Fruit fly (Drosophila melanogaster): ENCODE measurements around the gene Efa6.

Gene Efa6

DNA sequence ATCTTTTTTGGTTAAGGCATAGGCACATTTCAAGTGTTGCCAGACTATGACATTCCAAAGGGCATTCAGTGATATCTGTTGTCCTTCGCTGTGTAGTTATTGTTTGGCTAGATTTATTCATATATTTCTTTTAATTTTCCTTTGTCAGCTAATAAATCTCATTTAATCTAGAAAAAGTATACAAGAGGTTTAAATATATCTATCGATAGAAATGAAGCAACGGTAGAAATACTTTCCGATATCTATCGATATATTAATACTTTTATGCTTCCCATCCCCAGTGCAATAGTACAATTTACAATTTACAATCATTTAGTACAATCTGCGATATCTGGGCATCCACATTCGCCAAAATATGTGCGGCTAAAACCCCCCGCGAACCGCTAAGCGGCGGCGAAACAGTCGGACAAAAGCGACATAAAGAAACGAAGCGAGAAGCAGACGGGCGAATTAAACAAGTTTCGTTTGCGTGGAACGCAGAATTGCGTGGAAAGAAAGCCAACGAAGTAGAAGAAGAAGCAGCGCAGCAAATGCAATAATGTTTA is at the start of gene Efa6:
TSS of gene Efa6 (plus strand) at position 337 of the 545 bp plus-strand sequence.
- TF ChIP-seq CG15710 (tag; optimal IDR thresholded peaks at IDR 0.05) (peak; percentile 3), CG9948 (tag; optimal IDR thresholded peaks at IDR 0.05) (no peak), EcR (GFP tag; optimal IDR thresholded peaks at IDR 0.05) (peak; percentile 43), Pif1B (GFP tag; optimal IDR thresholded peaks at IDR 0.05) (peak; percentile 47), CG17806 (tag; optimal IDR thresholded peaks at IDR 0.05) (peak; percentile 17), CG12605 (GFP tag; IDR thresholded peaks at IDR 0.05) (0 out of 2 replicates have a peak, but pooled peaks have one; percentile 9), Ets98B (GFP tag; IDR thresholded peaks at IDR 0.05) (peak; percentile 21; the same call in 1 of the 2 replicates), CG32121 (GFP tag; IDR thresholded peaks at IDR 0.05) (peak; percentile 48; the same call in 1 of the 2 replicates), CG4496 (GFP tag; IDR thresholded peaks at IDR 0.05) (peak; percentile 5; the same call in 1 of the 3 replicates), Pif1A (GFP tag; optimal IDR thresholded peaks at IDR 0.05) (no peak), fd96Ca (GFP tag; IDR thresholded peaks at IDR 0.05) (no peak)

DNA sequence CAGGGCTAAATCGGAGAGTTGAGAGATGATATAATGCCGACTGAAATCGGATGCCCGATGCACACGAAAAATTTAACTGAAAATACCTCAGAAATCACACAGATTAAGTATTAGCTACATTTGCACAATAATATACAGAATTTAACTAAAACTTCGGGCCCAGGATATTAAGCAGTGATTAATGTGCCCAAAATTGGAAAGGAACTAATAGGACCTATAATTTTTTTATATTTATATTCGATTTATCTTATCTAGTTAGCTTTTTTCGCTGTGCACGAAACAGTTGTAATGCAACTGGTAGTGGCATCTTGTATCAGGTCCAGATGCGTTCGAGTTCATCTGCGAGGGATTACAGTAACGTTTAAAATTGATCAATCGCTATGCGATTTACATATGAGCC is 48.7 kb upstream of the Efa6 start:
- TF ChIP-seq CG17806 (tag; optimal IDR thresholded peaks at IDR 0.05) (peak; percentile 1), Pif1A (GFP tag; optimal IDR thresholded peaks at IDR 0.05) (peak; percentile 16), CG9948 (tag; optimal IDR thresholded peaks at IDR 0.05) (peak; percentile 17), CG13204 (GFP tag; optimal IDR thresholded peaks at IDR 0.05) (no peak), CG32121 (GFP tag; IDR thresholded peaks at IDR 0.05) (no peak), CG8159 (tag; optimal IDR thresholded peaks at IDR 0.05) (peak; percentile 50), CG15710 (tag; optimal IDR thresholded peaks at IDR 0.05) (peak; percentile 23)

DNA sequence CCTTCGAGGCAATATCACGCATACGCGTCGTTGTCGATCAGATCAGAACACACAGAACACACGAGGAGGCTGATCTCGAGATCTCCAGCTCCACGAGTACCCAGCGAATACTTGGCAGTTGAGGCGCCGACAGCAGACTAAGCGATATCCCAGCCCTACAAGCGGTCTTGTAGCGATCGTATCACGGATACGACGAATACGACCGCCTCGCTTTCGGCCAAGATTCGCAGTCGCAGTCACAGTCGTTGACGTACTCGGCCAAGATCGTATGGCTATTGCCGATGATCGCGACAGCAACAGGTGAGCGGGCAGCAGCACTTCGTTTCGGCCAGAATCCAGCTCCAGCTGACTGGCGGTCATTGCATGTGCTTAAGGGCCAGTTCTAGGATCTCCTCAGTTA is 47.8 kb upstream of the Efa6 start, which contains the start of gene CG5326:
TSS of gene CG5326 (minus strand) at position 158 of the 400 bp plus-strand sequence.
- TF ChIP-seq CG15710 (tag; optimal IDR thresholded peaks at IDR 0.05) (peak; percentile 13), CG4496 (GFP tag; IDR thresholded peaks at IDR 0.05) (no peak), CG10348 (GFP tag; IDR thresholded peaks at IDR 0.05) (no peak), Pif1B (GFP tag; optimal IDR thresholded peaks at IDR 0.05) (no peak), D1 (tag; optimal IDR thresholded peaks at IDR 0.05) (no peak), CG13204 (GFP tag; optimal IDR thresholded peaks at IDR 0.05) (peak; percentile 84), CG8159 (tag; optimal IDR thresholded peaks at IDR 0.05) (peak; percentile 5), CG34367 (tag; optimal IDR thresholded peaks at IDR 0.05) (no peak), rn (GFP tag; IDR thresholded peaks at IDR 0.05) (no peak), CG12605 (GFP tag; IDR thresholded peaks at IDR 0.05) (no peak), CG9948 (tag; optimal IDR thresholded peaks at IDR 0.05) (no peak), fd96Ca (GFP tag; IDR thresholded peaks at IDR 0.05) (no peak), Pif1A (GFP tag; optimal IDR thresholded peaks at IDR 0.05) (no peak), gl (tag; optimal IDR thresholded peaks at IDR 0.05) (peak; percentile 3), EcR (GFP tag; optimal IDR thresholded peaks at IDR 0.05) (peak; percentile 74), CG17806 (tag; optimal IDR thresholded peaks at IDR 0.05) (no peak), CG14655 (GFP tag; optimal IDR thresholded peaks at IDR 0.05) (no peak), CG32121 (GFP tag; IDR thresholded peaks at IDR 0.05) (no peak)

DNA sequence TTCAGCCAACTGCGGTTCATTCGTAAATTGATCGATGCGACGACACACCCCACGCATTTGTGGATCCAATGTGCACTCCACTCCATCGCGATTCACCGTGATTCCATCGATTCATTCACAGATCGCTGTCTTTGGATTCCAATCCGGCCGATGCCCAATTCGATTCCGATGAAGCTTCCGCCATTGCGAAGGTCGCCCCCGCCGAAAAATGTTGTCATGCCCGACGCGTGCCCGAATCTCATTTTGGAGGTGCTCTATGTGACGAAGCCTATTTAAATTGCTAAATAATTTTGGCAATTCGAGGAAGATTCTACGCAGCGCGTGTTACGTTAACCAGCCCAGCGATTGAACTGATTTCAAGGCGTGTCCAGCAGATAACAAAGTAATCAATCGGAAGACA is 46.9 kb upstream of the Efa6 start:
- no peak for TF ChIP-seq CG8159 (tag; optimal IDR thresholded peaks at IDR 0.05)
- TF ChIP-seq CG32121 (GFP tag; IDR thresholded peaks at IDR 0.05): no peak
- TF ChIP-seq CG34367 (tag; optimal IDR thresholded peaks at IDR 0.05): no peak

DNA sequence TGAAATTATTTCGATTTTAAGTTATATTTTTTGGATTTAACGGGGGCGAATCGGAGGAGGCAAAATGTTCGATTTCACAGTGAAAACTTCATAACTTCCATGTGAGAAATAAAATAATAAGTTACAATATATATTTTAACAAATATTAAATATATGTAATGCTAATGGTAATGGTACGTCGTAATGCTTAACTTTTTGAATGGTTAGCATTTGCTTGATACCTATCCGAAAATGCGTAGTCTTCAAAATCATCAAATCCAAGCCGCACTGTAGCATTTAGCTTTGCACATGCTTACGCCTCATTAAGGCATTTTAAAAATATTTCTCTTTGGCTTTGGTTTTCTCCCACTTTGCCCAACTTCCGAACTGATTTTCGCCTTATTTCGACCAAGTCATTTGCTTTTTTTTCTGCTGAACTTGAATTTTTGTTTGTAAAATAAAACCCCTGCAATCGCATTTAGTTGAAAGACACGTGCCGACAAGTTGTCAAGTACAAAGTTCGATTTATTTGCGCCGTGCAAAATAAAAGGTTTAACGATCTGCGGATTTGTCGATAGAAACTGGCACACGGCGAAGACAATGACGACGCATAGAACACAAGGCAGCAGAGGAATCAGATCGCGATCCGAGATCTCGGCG is 44.7 kb upstream of the Efa6 start:
- TF ChIP-seq CG8159 (tag; optimal IDR thresholded peaks at IDR 0.05) (no peak), Pif1A (GFP tag; optimal IDR thresholded peaks at IDR 0.05) (no peak), CG9948 (tag; optimal IDR thresholded peaks at IDR 0.05) (no peak), Ets98B (GFP tag; IDR thresholded peaks at IDR 0.05) (no peak), gl (tag; optimal IDR thresholded peaks at IDR 0.05) (no peak), CG13204 (GFP tag; optimal IDR thresholded peaks at IDR 0.05) (no peak), CG8301 (tag; optimal IDR thresholded peaks at IDR 0.05) (no peak), EcR (GFP tag; optimal IDR thresholded peaks at IDR 0.05) (no peak), rn (GFP tag; IDR thresholded peaks at IDR 0.05) (no peak)

DNA sequence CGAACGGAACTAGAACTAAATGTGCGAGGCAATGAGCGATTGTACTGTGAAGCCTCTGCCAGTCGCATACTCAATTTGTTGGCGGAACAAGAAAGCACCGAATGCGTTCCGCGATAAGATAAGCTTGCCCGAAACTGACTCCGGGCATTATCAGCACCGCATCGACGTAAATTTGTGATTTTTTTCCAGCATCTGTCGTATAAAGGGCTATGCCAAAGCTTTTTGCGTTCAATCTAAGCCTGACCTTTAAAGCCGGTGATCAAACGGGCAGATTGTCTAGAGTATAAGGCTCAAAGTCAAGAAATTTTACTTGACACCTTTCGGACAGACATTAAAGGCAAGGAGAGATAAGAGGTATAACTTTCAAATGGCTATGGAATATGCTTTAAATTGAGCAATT is 41.5 kb upstream of the Efa6 start:
- TF ChIP-seq Pif1B (GFP tag; optimal IDR thresholded peaks at IDR 0.05) (no peak), Snoo (tag; optimal IDR thresholded peaks at IDR 0.05) (no peak), EcR (GFP tag; optimal IDR thresholded peaks at IDR 0.05) (no peak), CG4496 (GFP tag; IDR thresholded peaks at IDR 0.05) (no peak), rn (GFP tag; IDR thresholded peaks at IDR 0.05) (no peak), CG13204 (GFP tag; optimal IDR thresholded peaks at IDR 0.05) (no peak), CG17806 (tag; optimal IDR thresholded peaks at IDR 0.05) (no peak), Ets98B (GFP tag; IDR thresholded peaks at IDR 0.05) (no peak), CG34367 (tag; optimal IDR thresholded peaks at IDR 0.05) (no peak), Pif1A (GFP tag; optimal IDR thresholded peaks at IDR 0.05) (no peak), CG8159 (tag; optimal IDR thresholded peaks at IDR 0.05) (no peak), fd96Ca (GFP tag; IDR thresholded peaks at IDR 0.05) (no peak), CG8301 (tag; optimal IDR thresholded peaks at IDR 0.05) (no peak), CG14655 (GFP tag; optimal IDR thresholded peaks at IDR 0.05) (no peak), CG32121 (GFP tag; IDR thresholded peaks at IDR 0.05) (no peak), CG12605 (GFP tag; IDR thresholded peaks at IDR 0.05) (no peak), D1 (tag; optimal IDR thresholded peaks at IDR 0.05) (no peak), CG9948 (tag; optimal IDR thresholded peaks at IDR 0.05) (no peak)

Measured in whole organism, pupa.